Fruit fly (Drosophila melanogaster) whole organism, wandering third instar larva: ENCODE results near the gene gammaTub37C.

Experiments used
- CrebA ChIP-seq: fragments of 200-800 bp; sonication (Bioruptor generic); optimal IDR thresholded peaks from 2 replicates; lab custom pipeline; 2016; ENCODE audit warnings: missing biosample characterization, mild to moderate bottlenecking, missing genetic modification characterization, borderline replicate concordance
- psq ChIP-seq: fragments of 200-800 bp; sonication (Bioruptor generic); optimal IDR thresholded peaks from 3 replicates; lab custom pipeline; 2017; ENCODE audit warnings: missing biosample characterization, mild to moderate bottlenecking, missing genetic modification characterization, moderate library complexity

DNA sequence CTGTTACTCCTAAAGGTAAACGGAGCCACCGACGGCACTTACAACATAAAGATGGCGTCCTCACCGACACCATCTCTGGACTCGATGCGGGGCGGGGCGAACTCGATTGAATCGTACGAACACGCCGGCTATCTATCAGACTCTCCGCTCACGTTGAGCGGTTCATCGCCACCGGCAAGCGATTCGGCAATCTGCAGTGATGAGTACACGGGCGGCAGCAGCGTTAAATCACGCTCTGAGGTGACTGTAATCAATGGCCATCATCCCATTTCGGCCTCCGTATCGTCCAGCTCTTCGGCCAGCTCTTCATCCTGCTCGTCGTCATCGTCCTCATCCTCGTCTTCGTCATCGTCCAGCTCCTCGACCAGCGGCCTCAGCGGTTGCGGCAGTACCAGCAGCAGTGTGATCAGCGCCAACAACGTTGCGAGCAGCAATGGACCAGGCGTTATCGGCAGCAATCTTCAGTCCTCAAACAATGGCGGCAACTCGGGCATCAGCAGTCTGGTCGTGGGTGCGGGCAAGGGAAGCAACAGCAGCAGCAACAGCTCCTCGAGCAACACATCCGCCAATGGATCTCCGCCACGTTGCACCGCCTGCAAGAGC lies 17.3 kb downstream of the gammaTub37C start:
- TF ChIP-seq CrebA (GFP tag; lab: Kevin White, UChicago) (no peak), psq (GFP tag; lab: Kevin White, UChicago) (no peak)
